Fruit fly (Drosophila melanogaster) whole organism, pupa: ENCODE data around the gene capt.

ENCODE experiments used
- CG10348 ChIP-seq: fragments of 200-800 bp; sonication (Bioruptor generic); IDR thresholded peaks from 2 replicates; pipeline ENCODE4 v1.3.6; 2022; ENCODE audit warnings: missing biosample characterization, missing genetic modification characterization
- CG12605 ChIP-seq: fragments of 200-800 bp; sonication (Bioruptor generic); IDR thresholded peaks from 2 replicates; pipeline ENCODE4 v1.3.6; 2022; ENCODE audit warnings: missing biosample characterization, missing genetic modification characterization
- CG13204 ChIP-seq: fragments of 200-800 bp; sonication (Bioruptor generic); optimal IDR thresholded peaks from 2 replicates; lab custom pipeline; 2018; ENCODE audit warnings: missing biosample characterization, mild to moderate bottlenecking, missing genetic modification characterization, moderate library complexity
- CG15710 ChIP-seq: fragments of 200-800 bp; sonication (Bioruptor generic); optimal IDR thresholded peaks from 2 replicates; lab custom pipeline; 2018; ENCODE audit warnings: missing biosample characterization, mild to moderate bottlenecking, missing genetic modification characterization, moderate library complexity
- CG17806 ChIP-seq: fragments of 200-800 bp; sonication (Bioruptor generic); optimal IDR thresholded peaks from 2 replicates; lab custom pipeline; 2018; ENCODE audit warnings: missing biosample characterization, mild to moderate bottlenecking, missing genetic modification characterization, moderate library complexity
- CG32121 ChIP-seq: fragments of 200-800 bp; sonication (Bioruptor generic); IDR thresholded peaks from 2 replicates; pipeline ENCODE4 v1.3.6; 2022; ENCODE audit warnings: missing biosample characterization, missing genetic modification characterization
- CG34367 ChIP-seq: fragments of 200-800 bp; sonication (Bioruptor generic); optimal IDR thresholded peaks from 2 replicates; lab custom pipeline; 2018; ENCODE audit warnings: missing biosample characterization, mild to moderate bottlenecking, missing genetic modification characterization
- CG4496 ChIP-seq: fragments of 200-800 bp; sonication (Bioruptor generic); IDR thresholded peaks from 3 replicates; pipeline ENCODE4 v1.3.6; 2022; ENCODE audit warnings: missing biosample characterization, missing genetic modification characterization
- CG8159 ChIP-seq: fragments of 200-800 bp; sonication (Bioruptor generic); optimal IDR thresholded peaks from 3 replicates; lab custom pipeline; 2018; ENCODE audit warnings: missing biosample characterization, mild to moderate bottlenecking, missing genetic modification characterization, moderate library complexity
- D1 ChIP-seq: fragments of 200-800 bp; sonication (Bioruptor generic); optimal IDR thresholded peaks from 2 replicates; lab custom pipeline; 2018; ENCODE audit warnings: missing biosample characterization, mild to moderate bottlenecking, missing genetic modification characterization, moderate library complexity
- EcR ChIP-seq: fragments of 200-800 bp; sonication (Bioruptor generic); optimal IDR thresholded peaks from 3 replicates; lab custom pipeline; 2019; ENCODE audit warnings: missing biosample characterization, missing genetic modification characterization, mild to moderate bottlenecking, moderate library complexity, missing genetic modification reagents
- Ets98B ChIP-seq: fragments of 200-800 bp; sonication (Bioruptor generic); IDR thresholded peaks from 2 replicates; pipeline ENCODE4 v1.3.6; 2022; ENCODE audit warnings: missing biosample characterization, missing genetic modification characterization
- Pif1A ChIP-seq: fragments of 200-800 bp; sonication (Bioruptor generic); optimal IDR thresholded peaks from 3 replicates; lab custom pipeline; 2016; ENCODE audit warnings: missing biosample characterization, missing genetic modification characterization
- Pif1B ChIP-seq: fragments of 200-800 bp; sonication (Bioruptor generic); optimal IDR thresholded peaks from 3 replicates; lab custom pipeline; 2016; ENCODE audit warnings: missing biosample characterization, missing genetic modification characterization
- Snoo ChIP-seq: fragments of 200-800 bp; sonication (Bioruptor generic); optimal IDR thresholded peaks from 3 replicates; lab custom pipeline; 2017; ENCODE audit warnings: missing biosample characterization, mild to moderate bottlenecking, missing genetic modification characterization, inconsistent platforms
- fd96Ca ChIP-seq: fragments of 200-800 bp; sonication (Bioruptor generic); IDR thresholded peaks from 3 replicates; pipeline ENCODE4 v1.3.6; 2022; ENCODE audit warnings: missing biosample characterization, missing genetic modification characterization
- gl ChIP-seq: fragments of 200-800 bp; sonication (Bioruptor generic); optimal IDR thresholded peaks from 2 replicates; lab custom pipeline; 2018; ENCODE audit warnings: missing biosample characterization, mild to moderate bottlenecking, missing genetic modification characterization
- rn ChIP-seq: fragments of 200-800 bp; sonication (Bioruptor generic); IDR thresholded peaks from 2 replicates; pipeline ENCODE4 v1.3.6; 2022; ENCODE audit warnings: missing biosample characterization, missing genetic modification characterization

Gene capt

dm6 chr2L:1112641-1113040 lies 45.4 kb downstream of the capt start, which contains the start of gene CG14340:
Gene CG14340 (plus strand): TSS chr2L:1112941.
- no peak for TF ChIP-seq Pif1A (GFP tag; lab: Kevin White, UChicago)
- TF ChIP-seq CG8159 = no peak
- no peak for TF ChIP-seq EcR (GFP tag; lab: Kevin White, UChicago)
- TF ChIP-seq CG17806 = no peak
- no peak for TF ChIP-seq CG15710 (tag; lab: Kevin White, UChicago)
- no peak for TF ChIP-seq CG10348 (GFP tag; lab: Robert Waterston, UW)
- TF ChIP-seq rn (GFP tag; lab: Robert Waterston, UW) = no peak
- TF ChIP-seq D1 (tag; lab: Kevin White, UChicago) = no peak
- TF ChIP-seq Snoo = no peak
- no peak for TF ChIP-seq CG32121 (GFP tag; lab: Robert Waterston, UW)
- TF ChIP-seq CG34367 (tag; lab: Kevin White, UChicago) = no peak
- no peak for TF ChIP-seq Ets98B (GFP tag; lab: Robert Waterston, UW)
- no peak for TF ChIP-seq Pif1B (GFP tag; lab: Kevin White, UChicago)
- TF ChIP-seq gl (tag; lab: Kevin White, UChicago) = no peak

dm6 chr2L:1108029-1108688 lies 49.9 kb downstream of the capt start, which contains the start of the genes PolrMT and CG14339:
Gene PolrMT (minus strand): TSS chr2L:1108373.
Gene CG14339 (plus strand): TSS chr2L:1108540.
- TF ChIP-seq gl (tag; lab: Kevin White, UChicago) (no peak), CG17806 (no peak)

DNA sequence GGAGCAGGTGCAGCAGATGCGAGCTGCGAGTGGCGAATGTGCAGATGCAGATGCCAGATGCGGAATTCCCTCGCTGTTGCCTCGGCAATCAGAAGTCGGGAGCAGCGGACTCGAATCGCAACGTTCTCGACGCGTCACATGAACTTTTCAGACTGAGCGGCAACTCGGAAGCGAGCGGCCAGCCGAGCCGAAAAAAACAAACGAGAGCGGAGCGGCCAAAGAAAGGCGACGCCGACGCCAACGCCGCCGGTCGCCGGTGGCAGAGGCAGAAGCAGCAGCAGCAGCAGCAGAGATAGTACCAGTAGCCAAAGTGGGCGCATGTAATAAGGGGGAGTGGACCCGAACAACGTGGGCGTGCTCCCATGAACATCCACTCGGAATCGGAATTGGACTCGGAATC lies 55.7 kb downstream of the capt start, which contains the start of gene CG4629:
CG4629 (minus strand) TSS at position 156 of the 400 bp plus-strand sequence.
- TF ChIP-seq Ets98B (GFP tag; lab: Robert Waterston, UW) (peak; percentile 44), gl (tag; lab: Kevin White, UChicago) (no peak), fd96Ca (GFP tag; lab: Robert Waterston, UW) (0 out of 3 replicates have a peak, but pooled peaks have one; percentile 9), CG4496 (GFP tag; lab: Robert Waterston, UW) (peak; percentile 33; the same call in 1 of the 3 replicates), Pif1B (GFP tag; lab: Kevin White, UChicago) (no peak), CG32121 (GFP tag; lab: Robert Waterston, UW) (no peak; the same call in 1 of the 2 replicates), CG13204 (GFP tag; lab: Kevin White, UChicago) (peak; percentile 96), EcR (GFP tag; lab: Kevin White, UChicago) (peak; percentile 28), CG12605 (GFP tag; lab: Robert Waterston, UW) (peak; percentile 28; the same call in 1 of the 2 replicates)
